Fruit fly (Drosophila melanogaster) whole organism, embryonic: ENCODE measurements around the gene CG15865.
A peak's percentile ranks its signal among the peaks of the same experiment; 100 is the strongest.

ENCODE experiments used
- Ada2b ChIP-seq: fragments of 200-800 bp; sonication (Bioruptor generic); IDR thresholded peaks from 2 replicates; pipeline ENCODE4 v1.3.6; 2022; ENCODE audit warnings: missing biosample characterization, missing genetic modification characterization
- BEAF-32 ChIP-seq: fragments of 200-800 bp; sonication (Bioruptor generic); optimal IDR thresholded peaks from 3 replicates; lab custom pipeline; 2017; ENCODE audit warnings: missing biosample characterization, missing genetic modification characterization, mild to moderate bottlenecking, moderate library complexity, missing genetic modification reagents
- CG12104 ChIP-seq: fragments of 200-800 bp; sonication (Bioruptor generic); optimal IDR thresholded peaks from 3 replicates; lab custom pipeline; 2016; ENCODE audit warnings: missing biosample characterization, missing genetic modification characterization
- CG13894 ChIP-seq: fragments of 200-800 bp; sonication (Bioruptor generic); optimal IDR thresholded peaks from 3 replicates; lab custom pipeline; 2018; ENCODE audit warnings: missing biosample characterization, mild to moderate bottlenecking, missing genetic modification characterization, moderate library complexity
- CG15269 ChIP-seq: fragments of 200-800 bp; sonication (Bioruptor generic); optimal IDR thresholded peaks from 2 replicates; lab custom pipeline; 2018; ENCODE audit warnings: missing biosample characterization, mild to moderate bottlenecking, missing genetic modification characterization, moderate library complexity
- CG1529 ChIP-seq: fragments of 200-800 bp; sonication (Bioruptor generic); optimal IDR thresholded peaks from 3 replicates; lab custom pipeline; 2018; ENCODE audit warnings: missing biosample characterization, missing genetic modification characterization
- CG15696 ChIP-seq: fragments of 200-800 bp; sonication (Bioruptor generic); optimal IDR thresholded peaks from 2 replicates; lab custom pipeline; 2019; ENCODE audit warnings: missing biosample characterization, mild to moderate bottlenecking, missing genetic modification characterization, moderate library complexity
- CG16815 ChIP-seq: fragments of 200-800 bp; sonication (Bioruptor generic); optimal IDR thresholded peaks from 3 replicates; lab custom pipeline; 2017; ENCODE audit warnings: missing biosample characterization, mild to moderate bottlenecking, missing genetic modification characterization
- CG17359 ChIP-seq: fragments of 200-800 bp; sonication (Bioruptor generic); optimal IDR thresholded peaks from 3 replicates; lab custom pipeline; 2018; ENCODE audit warnings: missing biosample characterization, mild to moderate bottlenecking, missing genetic modification characterization, moderate library complexity
- CG17612 ChIP-seq: fragments of 200-800 bp; sonication (Bioruptor generic); IDR thresholded peaks from 2 replicates; pipeline ENCODE4 v1.3.6; 2022; ENCODE audit warnings: missing biosample characterization, missing genetic modification characterization
- CG32532 ChIP-seq: fragments of 200-800 bp; sonication (Bioruptor generic); IDR thresholded peaks from 2 replicates; pipeline ENCODE4 v1.3.6; 2022; ENCODE audit warnings: missing biosample characterization, missing genetic modification characterization
- CG3995 ChIP-seq: fragments of 200-800 bp; sonication (Bioruptor generic); optimal IDR thresholded peaks from 3 replicates; lab custom pipeline; 2016; ENCODE audit warnings: missing biosample characterization, missing genetic modification characterization
- CG4617 ChIP-seq: fragments of 200-800 bp; sonication (Bioruptor generic); optimal IDR thresholded peaks from 3 replicates; lab custom pipeline; 2016; ENCODE audit warnings: missing biosample characterization, missing genetic modification characterization, borderline replicate concordance
- CG6689 ChIP-seq: fragments of 200-800 bp; sonication (Bioruptor generic); IDR thresholded peaks from 2 replicates; pipeline ENCODE4 v1.3.6; 2022; ENCODE audit warnings: missing biosample characterization, missing genetic modification characterization
- CG6791 ChIP-seq: fragments of 200-800 bp; sonication (Bioruptor generic); IDR thresholded peaks from 3 replicates; pipeline ENCODE4 v1.3.6; 2022; ENCODE audit warnings: missing biosample characterization, missing genetic modification characterization; ENCODE audit not compliant: partially characterized antibody
- CG8290 ChIP-seq, 3 experiments: fragments of 200-800 bp; sonication (Bioruptor generic); optimal IDR thresholded peaks; 2 replicates each; lab custom pipeline; 2016 to 2019; ENCODE audit warnings: missing biosample characterization in 3 of 3, missing genetic modification characterization in 3 of 3, mild to moderate bottlenecking in 2 of 3, moderate library complexity in 1 of 3
- CG9876 ChIP-seq: fragments of 200-800 bp; sonication (Bioruptor generic); optimal IDR thresholded peaks from 2 replicates; lab custom pipeline; 2016; ENCODE audit warnings: missing biosample characterization, missing genetic modification characterization
- Deaf1 ChIP-seq: fragments of 200-800 bp; optimal IDR thresholded peaks from 3 replicates; lab custom pipeline; 2019; ENCODE audit warnings: missing biosample characterization, mild to moderate bottlenecking, missing genetic modification characterization, moderate library complexity
- Dip2 ChIP-seq: fragments of 200-800 bp; sonication (Bioruptor generic); IDR thresholded peaks from 2 replicates; pipeline ENCODE4 v1.3.6; 2022; ENCODE audit warnings: missing biosample characterization, missing genetic modification characterization
- Dll ChIP-seq: fragments of 200-800 bp; sonication (Bioruptor generic); IDR thresholded peaks from 4 replicates; pipeline ENCODE4 v1.3.6; 2022; ENCODE audit warnings: missing biosample characterization, missing genetic modification characterization; ENCODE audit not compliant: partially characterized antibody
- Eip74EF ChIP-seq, 2 experiments: fragments of 200-800 bp in 1 of 2; fragments of >200 bp in 1 of 2; sonication (Bioruptor generic) in 1 of 2; optimal IDR thresholded peaks; 2 replicates each; lab custom pipeline; 2017 to 2019; ENCODE audit warnings: missing biosample characterization in 2 of 2, missing genetic modification characterization in 2 of 2, mild to moderate bottlenecking in 1 of 2, moderate library complexity in 1 of 2
- Fer2 ChIP-seq: fragments of 200-800 bp; sonication (Bioruptor generic); optimal IDR thresholded peaks from 2 replicates; lab custom pipeline; 2018; ENCODE audit warnings: missing biosample characterization, mild to moderate bottlenecking, missing genetic modification characterization, moderate library complexity
- Hr39 ChIP-seq: fragments of >200 bp; optimal IDR thresholded peaks from 2 replicates; lab custom pipeline; 2017
- Lhr ChIP-seq: fragments of 200-800 bp; sonication (Bioruptor generic); optimal IDR thresholded peaks from 3 replicates; lab custom pipeline; 2017; ENCODE audit warnings: mild to moderate bottlenecking, missing biosample characterization, missing genetic modification reagents, missing genetic modification characterization
- Lim3 ChIP-seq: fragments of 200-800 bp; sonication (Bioruptor generic); IDR thresholded peaks from 2 replicates; pipeline ENCODE4 v1.3.6; 2022; ENCODE audit warnings: missing biosample characterization, missing genetic modification characterization
- NFAT ChIP-seq: fragments of 200-800 bp; sonication (Bioruptor generic); IDR thresholded peaks from 2 replicates; pipeline ENCODE4 v1.3.6; 2022; ENCODE audit warnings: missing biosample characterization, missing genetic modification characterization
- Opbp ChIP-seq: fragments of 200-800 bp; sonication (Bioruptor generic); IDR thresholded peaks from 3 replicates; pipeline ENCODE4 v1.3.6; 2022; ENCODE audit warnings: missing biosample characterization, missing genetic modification characterization; ENCODE audit not compliant: partially characterized antibody
- Rfx ChIP-seq: fragments of 200-800 bp; sonication (Bioruptor generic); IDR thresholded peaks from 2 replicates; pipeline ENCODE4 v1.3.6; 2022; ENCODE audit warnings: missing biosample characterization, missing genetic modification characterization
- Spps ChIP-seq: fragments of 200-800 bp; sonication (Bioruptor generic); optimal IDR thresholded peaks from 2 replicates; lab custom pipeline; 2018; ENCODE audit warnings: missing biosample characterization, mild to moderate bottlenecking, missing genetic modification characterization
- Tbp ChIP-seq: fragments of >200 bp; optimal IDR thresholded peaks from 2 replicates; lab custom pipeline; 2018; ENCODE audit warnings: missing biosample characterization, missing genetic modification characterization
- Trl ChIP-seq, 3 experiments: fragments of >200 bp in 2 of 3; fragments of 200-800 bp in 1 of 3; sonication (Bioruptor generic) in 1 of 3; optimal IDR thresholded peaks; 2 replicates in 1 of 3; 3 replicates in 2 of 3; lab custom pipeline; 2016 to 2017; ENCODE audit warnings: missing biosample characterization in 1 of 3, missing genetic modification characterization in 1 of 3
- ac ChIP-seq: fragments of 200-800 bp; sonication (Bioruptor generic); optimal IDR thresholded peaks from 3 replicates; lab custom pipeline; 2017; ENCODE audit warnings: missing biosample characterization, mild to moderate bottlenecking, missing genetic modification characterization
- al ChIP-seq: fragments of 200-800 bp; sonication (Bioruptor generic); IDR thresholded peaks from 2 replicates; pipeline ENCODE4 v1.3.6; 2022; ENCODE audit warnings: missing biosample characterization, missing genetic modification characterization
- ash1 ChIP-seq: fragments of 200-800 bp; sonication (Bioruptor generic); optimal IDR thresholded peaks from 2 replicates; lab custom pipeline; 2018; ENCODE audit warnings: missing biosample characterization, mild to moderate bottlenecking, missing genetic modification characterization
- bbx ChIP-seq: fragments of 200-800 bp; sonication (Bioruptor generic); IDR thresholded peaks from 2 replicates; pipeline ENCODE4 v1.3.6; 2022; ENCODE audit warnings: missing biosample characterization, missing genetic modification characterization; ENCODE audit not compliant: partially characterized antibody
- bowl ChIP-seq: fragments of 200-800 bp; sonication (Bioruptor generic); IDR thresholded peaks from 2 replicates; pipeline ENCODE4 v1.3.6; 2022; ENCODE audit warnings: missing biosample characterization, missing genetic modification characterization
- ci ChIP-seq: fragments of 200-800 bp; sonication (Bioruptor generic); IDR thresholded peaks from 3 replicates; pipeline ENCODE4 v1.3.6; 2022; ENCODE audit warnings: missing biosample characterization, missing genetic modification characterization
- crol ChIP-seq: fragments of 200-800 bp; sonication (Bioruptor generic); IDR thresholded peaks from 2 replicates; pipeline ENCODE4 v1.3.6; 2022; ENCODE audit warnings: missing biosample characterization, missing genetic modification characterization
- dm ChIP-seq: fragments of 200-800 bp; sonication (Bioruptor generic); optimal IDR thresholded peaks from 3 replicates; lab custom pipeline; 2016; ENCODE audit warnings: missing biosample characterization, missing genetic modification characterization
- eve ChIP-seq, 2 experiments: fragments of >200 bp; optimal IDR thresholded peaks; 2 replicates each; lab custom pipeline; 2017; ENCODE audit warnings: missing biosample characterization in 2 of 2, missing genetic modification characterization in 2 of 2
- gcm ChIP-seq: fragments of 200-800 bp; sonication (Bioruptor generic); optimal IDR thresholded peaks from 2 replicates; lab custom pipeline; 2019; ENCODE audit warnings: missing biosample characterization, mild to moderate bottlenecking, missing genetic modification characterization, moderate library complexity
- gt ChIP-seq: fragments of 200-800 bp; sonication (Bioruptor generic); IDR thresholded peaks from 2 replicates; pipeline ENCODE4 v1.3.6; 2022; ENCODE audit warnings: missing biosample characterization, missing genetic modification characterization
- inv ChIP-seq: fragments of 200-800 bp; sonication (Bioruptor generic); IDR thresholded peaks from 2 replicates; pipeline ENCODE4 v1.3.6; 2022; ENCODE audit warnings: missing biosample characterization, missing genetic modification characterization; ENCODE audit not compliant: partially characterized antibody
- knrl ChIP-seq: fragments of 200-800 bp; sonication (Bioruptor generic); IDR thresholded peaks from 3 replicates; pipeline ENCODE4 v1.3.6; 2022; ENCODE audit warnings: missing biosample characterization, missing genetic modification characterization; ENCODE audit not compliant: partially characterized antibody
- repo ChIP-seq: fragments of 200-800 bp; sonication (Bioruptor generic); optimal IDR thresholded peaks from 2 replicates; lab custom pipeline; 2016; ENCODE audit warnings: missing biosample characterization, missing genetic modification characterization
- ro ChIP-seq: fragments of 200-800 bp; sonication (Bioruptor generic); IDR thresholded peaks from 2 replicates; pipeline ENCODE4 v1.3.6; 2022; ENCODE audit warnings: missing biosample characterization, missing genetic modification characterization
- sd ChIP-seq: fragments of 200-800 bp; sonication (Bioruptor generic); optimal IDR thresholded peaks from 3 replicates; lab custom pipeline; 2018; ENCODE audit warnings: missing biosample characterization, mild to moderate bottlenecking, missing genetic modification characterization, moderate library complexity
- trem ChIP-seq: fragments of 200-800 bp; optimal IDR thresholded peaks from 3 replicates; lab custom pipeline; 2019; ENCODE audit warnings: missing biosample characterization, mild to moderate bottlenecking, missing genetic modification characterization, moderate library complexity
- vnd ChIP-seq: fragments of 200-800 bp; sonication (Bioruptor generic); IDR thresholded peaks from 3 replicates; pipeline ENCODE4 v1.3.6; 2022; ENCODE audit warnings: missing biosample characterization, missing genetic modification characterization; ENCODE audit not compliant: partially characterized antibody
- zfh2 ChIP-seq: fragments of 200-800 bp; sonication (Bioruptor generic); optimal IDR thresholded peaks from 2 replicates; lab custom pipeline; 2016; ENCODE audit warnings: missing biosample characterization, missing genetic modification characterization

CG15865 gene

DNA sequence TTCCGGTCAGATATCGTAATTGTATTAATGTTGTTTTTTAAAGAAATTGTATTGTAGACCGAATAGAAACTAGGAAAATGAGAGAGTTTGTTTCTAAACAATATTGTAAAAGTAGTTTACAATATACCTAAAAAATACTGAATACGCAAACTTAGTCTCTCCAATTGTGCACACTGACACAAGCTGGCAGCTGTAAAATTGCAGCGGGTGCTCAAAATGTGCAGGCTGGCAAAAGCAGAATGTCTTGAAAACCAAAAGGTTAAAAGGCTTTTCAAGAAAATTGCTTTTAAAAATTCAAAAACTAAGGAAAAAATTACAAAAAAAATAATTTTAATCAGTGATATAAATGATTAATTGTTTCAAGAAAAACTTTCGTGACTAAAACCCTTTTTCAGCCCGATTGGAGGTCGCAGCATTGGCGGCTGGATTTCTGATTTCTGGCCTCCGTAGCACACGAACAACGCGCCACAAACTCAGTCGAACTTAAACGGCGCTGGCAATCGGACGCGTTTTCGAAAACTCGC, 31.5 kb upstream of the CG15865 start, which contains the start of gene CG4678:
CG4678 (plus strand) TSS at position 474 of the 524 bp plus-strand sequence.
- TF ChIP-seq inv (GFP tag; lab: Robert Waterston, UW) = no peak
- no peak for TF ChIP-seq ash1
- no peak for TF ChIP-seq CG12104 (GFP tag; lab: Kevin White, UChicago)
- TF ChIP-seq al (GFP tag; lab: Robert Waterston, UW) = no peak
- TF ChIP-seq dm (GFP tag; lab: Kevin White, UChicago) = no peak
- TF ChIP-seq Rfx (GFP tag; lab: Robert Waterston, UW) = peak; percentile 26; the same call in 1 of the 2 replicates
- TF ChIP-seq gt (GFP tag; lab: Robert Waterston, UW) = no peak
- no peak for TF ChIP-seq ac
- TF ChIP-seq CG8290 (GFP tag; optimal IDR thresholded peaks at IDR 0.05; lab: Kevin White, UChicago) = no peak
- peak in 1 of 2 experiments; percentile 3 for TF ChIP-seq CG8290 (tag; optimal IDR thresholded peaks at IDR 0.05; lab: Kevin White, UChicago)
- no peak for TF ChIP-seq bbx
- TF ChIP-seq knrl (GFP tag; lab: Robert Waterston, UW) = no peak
- peak; percentile 43 for TF ChIP-seq Lhr (GFP tag; lab: Kevin White, UChicago)
- no peak for TF ChIP-seq repo (GFP tag; lab: Kevin White, UChicago)
- no peak for TF ChIP-seq Ada2b (GFP tag; lab: Robert Waterston, UW)
- no peak for TF ChIP-seq CG1529
- peak; percentile 8 for TF ChIP-seq CG17359 (tag; lab: Kevin White, UChicago)
- TF ChIP-seq Spps (tag; lab: Kevin White, UChicago) = no peak
- no peak for TF ChIP-seq eve (GFP tag; optimal IDR thresholded peaks at IDR 0.05; lab: Kevin White, UChicago)
- TF ChIP-seq Lim3 = no peak
- TF ChIP-seq Opbp = peak; percentile 52; the same call in 2 of the 3 replicates
- TF ChIP-seq CG16815 (GFP tag; lab: Kevin White, UChicago) = no peak
- TF ChIP-seq Deaf1 (tag; lab: Kevin White, UChicago) = no peak
- TF ChIP-seq Fer2 (tag; lab: Kevin White, UChicago) = no peak
- no peak for TF ChIP-seq Dip2 (GFP tag; lab: Robert Waterston, UW)
- no peak for TF ChIP-seq CG4617 (GFP tag; lab: Kevin White, UChicago)
- TF ChIP-seq CG6689 (GFP tag; lab: Robert Waterston, UW) = no peak
- TF ChIP-seq NFAT (GFP tag; lab: Robert Waterston, UW) = no peak
- TF ChIP-seq CG13894 (tag; lab: Kevin White, UChicago) = no peak
- no peak for TF ChIP-seq ro (GFP tag; lab: Robert Waterston, UW)
- no peak for TF ChIP-seq Eip74EF (GFP tag; optimal IDR thresholded peaks at IDR 0.05; lab: Kevin White, UChicago)
- TF ChIP-seq BEAF-32 (GFP tag; lab: Kevin White, UChicago) = peak; percentile 28
- no peak for TF ChIP-seq Trl (optimal IDR thresholded peaks at IDR 0.05; lab: Kevin White, UChicago)
- TF ChIP-seq Trl (GFP tag; optimal IDR thresholded peaks at IDR 0.05; lab: Kevin White, UChicago) = no peak
- TF ChIP-seq ci = no peak
- TF ChIP-seq CG6791 (GFP tag; lab: Robert Waterston, UW) = no peak
- TF ChIP-seq trem = peak; percentile 17
- no peak for TF ChIP-seq CG32532 (GFP tag; lab: Robert Waterston, UW)
- no peak for TF ChIP-seq sd (tag; lab: Kevin White, UChicago)
- TF ChIP-seq gcm = no peak
- TF ChIP-seq CG3995 (GFP tag; lab: Kevin White, UChicago) = no peak
- no peak for TF ChIP-seq vnd (GFP tag; lab: Robert Waterston, UW)
- no peak for TF ChIP-seq Hr39 (lab: Kevin White, UChicago)
- no peak for TF ChIP-seq zfh2 (GFP tag; lab: Kevin White, UChicago)
- no peak for TF ChIP-seq crol (GFP tag; lab: Robert Waterston, UW)
- TF ChIP-seq CG17612 = no peak
- no peak for TF ChIP-seq bowl
- no peak for TF ChIP-seq CG15696 (tag; lab: Kevin White, UChicago)
- TF ChIP-seq CG15269 = no peak
- TF ChIP-seq Dll = no peak
- no peak for TF ChIP-seq CG9876 (GFP tag; lab: Kevin White, UChicago)
- no peak for TF ChIP-seq Tbp
